Worm (Caenorhabditis elegans) whole organism, mixed stage, embryonic: Measurements from ENCODE around the gene F08G2.5.
A peak's percentile ranks its signal among the peaks of the same experiment; 100 is the strongest.
"Not testable (repeated sequence)": the region's sequence is repeated elsewhere in the genome, so short reads cannot be mapped to it uniquely, and the experiment has no call there.

Experiments
- M03D4.4 ChIP-seq: sonication (generic microtip); optimal IDR thresholded peaks from 2 replicates; lab custom pipeline; 2017; ENCODE audit warnings: mild to moderate bottlenecking, missing genetic modification characterization, missing compliant biosample characterization
- bed-3 ChIP-seq: fragments of 200-800 bp; sonication (Bioruptor generic); optimal IDR thresholded peaks from 3 replicates; lab custom pipeline; 2018; ENCODE audit warnings: mild to moderate bottlenecking, missing genetic modification characterization, moderate library complexity, missing compliant biosample characterization
- ceh-39 ChIP-seq: fragments of 150-350 bp; optimal IDR thresholded peaks from 2 replicates; lab custom pipeline; 2014; ENCODE audit warnings: missing biosample characterization, missing genetic modification characterization
- ceh-83 ChIP-seq: fragments of 200-800 bp; sonication (Bioruptor generic); optimal IDR thresholded peaks from 2 replicates; lab custom pipeline; 2018; ENCODE audit warnings: mild to moderate bottlenecking, missing genetic modification characterization, missing compliant biosample characterization
- ces-1 ChIP-seq: fragments of 150-350 bp; optimal IDR thresholded peaks from 2 replicates; lab custom pipeline; 2014; ENCODE audit warnings: missing biosample characterization, missing genetic modification reagents, missing genetic modification characterization
- cnd-1 ChIP-seq: fragments of 200-800 bp; sonication (Bioruptor generic); optimal IDR thresholded peaks from 2 replicates; lab custom pipeline; 2018; ENCODE audit warnings: mild to moderate bottlenecking, missing genetic modification characterization, missing compliant biosample characterization
- elt-1 ChIP-seq: sonication (generic microtip); optimal IDR thresholded peaks from 2 replicates; lab custom pipeline; 2017; ENCODE audit warnings: missing genetic modification characterization, mild to moderate bottlenecking, missing compliant biosample characterization, antibody characterized with exemption, moderate library complexity, borderline replicate concordance; ENCODE audit not compliant: insufficient read depth
- ham-2 ChIP-seq: fragments of 200-800 bp; sonication (Bioruptor generic); optimal IDR thresholded peaks from 2 replicates; lab custom pipeline; 2018; ENCODE audit warnings: mild to moderate bottlenecking, missing genetic modification characterization, missing compliant biosample characterization
- hlh-1 ChIP-seq: fragments of 150-350 bp; optimal IDR thresholded peaks from 2 replicates; lab custom pipeline; 2014; ENCODE audit warnings: missing biosample characterization, missing genetic modification reagents, missing genetic modification characterization
- lin-13 ChIP-seq: fragments of 150-350 bp; optimal IDR thresholded peaks from 2 replicates; lab custom pipeline; 2014; ENCODE audit warnings: missing biosample characterization, missing genetic modification characterization
- lsy-2 ChIP-seq: fragments of 150-350 bp; optimal IDR thresholded peaks from 2 replicates; lab custom pipeline; 2014; ENCODE audit warnings: missing biosample characterization, missing genetic modification characterization
- mep-1 ChIP-seq: fragments of 150-350 bp; optimal IDR thresholded peaks from 2 replicates; lab custom pipeline; 2017; ENCODE audit warnings: missing biosample characterization, missing genetic modification reagents, missing genetic modification characterization, inconsistent platforms
- mls-2 ChIP-seq: sonication (generic microtip); optimal IDR thresholded peaks from 2 replicates; lab custom pipeline; 2016; ENCODE audit warnings: mild to moderate bottlenecking, missing genetic modification characterization, moderate library complexity, missing compliant biosample characterization
- nhr-12 ChIP-seq: fragments of 150-350 bp; optimal IDR thresholded peaks from 2 replicates; lab custom pipeline; 2014; ENCODE audit warnings: missing biosample characterization, missing genetic modification characterization
- nhr-2 ChIP-seq: fragments of 150-350 bp; optimal IDR thresholded peaks from 2 replicates; lab custom pipeline; 2014; ENCODE audit warnings: missing biosample characterization, missing genetic modification characterization
- nhr-28 ChIP-seq: fragments of 150-350 bp; optimal IDR thresholded peaks from 2 replicates; lab custom pipeline; 2014; ENCODE audit warnings: missing biosample characterization, missing genetic modification characterization
- nhr-76 ChIP-seq: sonication (generic microtip); optimal IDR thresholded peaks from 2 replicates; lab custom pipeline; 2017; ENCODE audit warnings: missing biosample characterization, missing genetic modification characterization
- snpc-4 ChIP-seq: fragments of 150-350 bp; optimal IDR thresholded peaks from 2 replicates; lab custom pipeline; 2014; ENCODE audit warnings: missing biosample characterization, missing genetic modification characterization
- sptf-1 ChIP-seq: sonication (generic microtip); optimal IDR thresholded peaks from 2 replicates; lab custom pipeline; 2017; ENCODE audit warnings: mild to moderate bottlenecking, missing genetic modification characterization, moderate library complexity, missing compliant biosample characterization
- tbx-8 ChIP-seq: fragments of 200-800 bp; sonication (Bioruptor generic); optimal IDR thresholded peaks from 2 replicates; lab custom pipeline; 2018; ENCODE audit warnings: mild to moderate bottlenecking, missing genetic modification characterization, moderate library complexity, missing compliant biosample characterization
- unc-120 ChIP-seq: sonication (generic microtip); optimal IDR thresholded peaks from 2 replicates; lab custom pipeline; 2017; ENCODE audit warnings: missing genetic modification characterization, missing compliant biosample characterization; ENCODE audit not compliant: poor library complexity, severe bottlenecking
- unc-39 ChIP-seq: fragments of 150-350 bp; optimal IDR thresholded peaks from 2 replicates; lab custom pipeline; 2014; ENCODE audit warnings: missing biosample characterization, missing genetic modification characterization
- zip-8 ChIP-seq: fragments of 150-350 bp; optimal IDR thresholded peaks from 2 replicates; lab custom pipeline; 2014; ENCODE audit warnings: missing biosample characterization, missing genetic modification characterization
- ztf-11 ChIP-seq: fragments of 150-350 bp; optimal IDR thresholded peaks from 2 replicates; lab custom pipeline; 2014; ENCODE audit warnings: missing biosample characterization, missing genetic modification characterization

F08G2.5 gene

DNA sequence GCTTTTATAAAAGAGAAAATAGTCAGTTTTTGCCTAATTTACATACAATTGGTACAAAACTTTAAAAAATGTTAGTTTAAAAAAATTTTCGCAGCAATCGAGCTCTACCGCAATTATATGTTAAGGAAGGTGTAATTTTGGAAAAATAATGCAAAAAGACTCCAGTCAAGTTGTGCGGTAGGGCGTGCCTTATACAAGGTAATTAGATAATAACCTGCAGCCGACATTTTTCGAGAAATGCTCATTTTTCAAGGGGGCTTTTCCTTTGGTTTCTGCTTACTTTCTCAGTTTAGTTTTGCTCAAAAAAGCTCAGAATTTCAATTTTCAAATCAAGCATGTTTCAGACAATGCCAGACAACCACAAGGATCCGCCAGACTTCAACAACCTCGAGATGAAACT, 3.2 kb downstream of the F08G2.5 start, which contains the start of gene F08G2.4:
TSS of gene F08G2.4 (plus strand) at position 348 of the 400 bp plus-strand sequence.
- TF ChIP-seq nhr-28 (tag; lab: Kevin White, UChicago): no peak
- peak; percentile 29 for TF ChIP-seq ces-1 (GFP tag; lab: Kevin White, UChicago)

- TF ChIP-seq ces-1 (GFP tag; lab: Kevin White, UChicago) (peak; percentile 43), M03D4.4 (tag; lab: Kevin White, UChicago) (peak; percentile 18), ceh-83 (peak; percentile 17), nhr-2 (tag; lab: Kevin White, UChicago) (peak; percentile 29), ham-2 (GFP tag; lab: Kevin White, UChicago) (peak; percentile 13)
These were observed 4.1 kb downstream of the F08G2.5 start for ce11 chrII:13829123-13829996.

DNA sequence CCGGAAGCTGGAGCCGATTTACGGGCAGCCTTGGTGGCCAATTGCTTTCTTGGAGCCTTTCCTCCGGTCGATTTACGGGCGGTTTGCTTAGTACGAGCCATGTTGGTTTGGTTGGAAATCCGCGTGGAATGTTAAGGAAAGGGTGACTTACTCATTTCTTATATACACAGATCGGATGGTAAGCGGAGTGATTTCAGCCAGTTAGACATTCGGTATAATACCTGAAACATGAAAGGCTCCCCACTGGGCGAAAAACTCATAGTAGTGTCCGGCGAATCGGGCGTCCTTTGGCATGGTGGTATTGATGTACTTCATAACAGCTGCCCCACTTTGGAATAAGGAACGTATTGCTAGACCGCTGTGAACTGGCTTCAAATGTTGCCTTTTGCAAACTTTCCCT, 4.8 kb downstream of the F08G2.5 start, which contains the start of gene his-42:
TSS of gene his-42 (minus strand) at position 101 of the 400 bp plus-strand sequence.
- no peak for TF ChIP-seq ceh-83
- TF ChIP-seq ceh-39 (tag; lab: Kevin White, UChicago): no peak
- no peak for TF ChIP-seq unc-39 (tag; lab: Kevin White, UChicago)
- no peak for TF ChIP-seq lin-13 (tag; lab: Kevin White, UChicago)
- TF ChIP-seq zip-8 (tag; lab: Kevin White, UChicago): no peak
- no peak for TF ChIP-seq bed-3 (GFP tag; lab: Kevin White, UChicago)
- no peak for TF ChIP-seq nhr-76 (tag; lab: Kevin White, UChicago)
- TF ChIP-seq ztf-11 (tag; lab: Kevin White, UChicago): no peak
- TF ChIP-seq unc-120 (tag; lab: Kevin White, UChicago): no peak
- TF ChIP-seq tbx-8 (GFP tag; lab: Kevin White, UChicago): no peak
- TF ChIP-seq mls-2 (tag; lab: Kevin White, UChicago): no peak
- no peak for TF ChIP-seq nhr-28 (tag; lab: Kevin White, UChicago)
- TF ChIP-seq cnd-1 (tag; lab: Kevin White, UChicago): no peak
- TF ChIP-seq hlh-1 (tag; lab: Kevin White, UChicago): no peak
- no peak for TF ChIP-seq mep-1 (tag; lab: Kevin White, UChicago)
- no peak for TF ChIP-seq elt-1 (tag; lab: Kevin White, UChicago)

ce11 chrII:13818043-13818442, 15.4 kb downstream of the F08G2.5 start, which contains the start of gene his-16:
Gene his-16 (minus strand): TSS chrII:13818143.
- not testable (repeated sequence) for TF ChIP-seq cnd-1, nhr-28, lin-13 (tag; lab: Kevin White, UChicago)

- TF ChIP-seq ceh-39 (tag; lab: Kevin White, UChicago): peak; percentile 32
These were observed 16.0 kb downstream of the F08G2.5 start for ce11 chrII:13817474-13817873.

DNA sequence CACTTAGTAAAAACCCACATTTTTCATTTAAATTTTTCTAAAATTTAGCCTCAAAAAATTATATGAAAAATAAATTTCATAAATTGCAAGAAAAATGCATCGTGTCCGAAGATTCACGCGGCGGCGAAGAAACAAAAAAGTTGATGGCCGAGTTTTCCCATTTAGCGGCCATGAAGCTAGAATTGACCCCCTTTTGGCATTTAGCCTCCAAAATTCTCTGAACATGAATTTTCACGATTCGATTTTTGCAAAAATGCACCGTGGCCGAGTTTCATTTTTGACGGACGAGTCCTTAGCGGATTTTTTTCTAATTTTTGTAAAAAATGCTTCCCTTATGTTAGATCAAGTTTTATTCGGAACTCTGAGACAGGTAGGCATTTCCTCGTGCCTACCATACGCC, 17.9 kb downstream of the F08G2.5 start:
- no peak for TF ChIP-seq elt-1 (tag; lab: Kevin White, UChicago)

DNA sequence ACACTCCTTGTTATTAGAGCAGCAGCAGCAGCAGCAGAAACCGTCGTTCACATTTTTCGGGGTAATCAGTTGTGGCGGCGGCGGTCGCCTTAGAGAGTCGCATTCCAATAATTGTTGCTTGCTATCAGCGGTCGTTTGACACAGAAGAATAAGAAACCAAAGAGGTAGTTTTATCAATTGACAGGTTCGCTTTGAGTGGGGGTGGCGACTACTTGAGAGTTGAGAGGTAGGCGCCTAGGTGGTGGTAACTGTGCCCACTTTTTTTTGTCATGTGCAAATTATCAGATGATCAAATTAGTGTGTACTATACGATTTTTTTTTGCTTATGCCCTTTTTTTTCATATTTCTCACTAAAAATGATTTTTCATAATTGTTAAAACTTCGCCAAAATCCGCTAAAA, 19.5 kb downstream of the F08G2.5 start:
- TF ChIP-seq bed-3 (GFP tag; lab: Kevin White, UChicago): no peak
- TF ChIP-seq mls-2 (tag; lab: Kevin White, UChicago): no peak
- no peak for TF ChIP-seq sptf-1
- no peak for TF ChIP-seq snpc-4 (tag; lab: Kevin White, UChicago)
- no peak for TF ChIP-seq ceh-39 (tag; lab: Kevin White, UChicago)
- TF ChIP-seq ztf-11 (tag; lab: Kevin White, UChicago): no peak
- TF ChIP-seq zip-8 (tag; lab: Kevin White, UChicago): no peak
- no peak for TF ChIP-seq nhr-12 (tag; lab: Kevin White, UChicago)
- no peak for TF ChIP-seq hlh-1 (tag; lab: Kevin White, UChicago)
- TF ChIP-seq unc-39 (tag; lab: Kevin White, UChicago): no peak
- TF ChIP-seq unc-120 (tag; lab: Kevin White, UChicago): no peak
- no peak for TF ChIP-seq lsy-2 (tag; lab: Kevin White, UChicago)
